Fruit fly (Drosophila melanogaster): Measurements from ENCODE around the gene C3G.

Gene C3G

dm6 chrX:6795987-6796691, 7.3 kb downstream of the C3G start (continued):
- TF ChIP-seq CG3919 (GFP tag; optimal IDR thresholded peaks at IDR 0.05): no peak
- TF ChIP-seq fd59A (GFP tag; optimal IDR thresholded peaks at IDR 0.05): no peak
- no peak for TF ChIP-seq CG10631 (GFP tag; optimal IDR thresholded peaks at IDR 0.05)
- peak; percentile 64 for TF ChIP-seq svp (GFP tag)
- no peak for TF ChIP-seq salr (GFP tag; optimal IDR thresholded peaks at IDR 0.05)
- TF ChIP-seq eg (GFP tag; IDR thresholded peaks at IDR 0.05): no peak
- no peak for TF ChIP-seq Eip93F (GFP tag; optimal IDR thresholded peaks at IDR 0.05)
- TF ChIP-seq Ets21C (GFP tag; optimal IDR thresholded peaks at IDR 0.05): no peak

dm6 chrX:6794826-6795225, 8.6 kb downstream of the C3G start:
- TF ChIP-seq Sox15 (GFP tag; optimal IDR thresholded peaks at IDR 0.05): no peak
- TF ChIP-seq Hr38 (GFP tag; optimal IDR thresholded peaks at IDR 0.05): no peak
- no peak for TF ChIP-seq Hr39 (GFP tag; optimal IDR thresholded peaks at IDR 0.05)
- TF ChIP-seq OdsH (GFP tag; optimal IDR thresholded peaks at IDR 0.05): no peak
- TF ChIP-seq CG11762 (GFP tag; optimal IDR thresholded peaks at IDR 0.05; ENCODE audit: insufficient read depth): no peak
- no peak for TF ChIP-seq CG7368 (GFP tag; optimal IDR thresholded peaks at IDR 0.05)
- TF ChIP-seq Sox14 (GFP tag; optimal IDR thresholded peaks at IDR 0.05): no peak
- TF ChIP-seq dsx (GFP tag; optimal IDR thresholded peaks at IDR 0.05; ENCODE audit: poor library complexity, severe bottlenecking): no peak
- no peak for TF ChIP-seq Eip75B (GFP tag; optimal IDR thresholded peaks at IDR 0.05)
- peak; percentile 21 for TF ChIP-seq svp (GFP tag)
- no peak for TF ChIP-seq CG6792 (GFP tag; optimal IDR thresholded peaks at IDR 0.05)
- TF ChIP-seq CG9139 (GFP tag; optimal IDR thresholded peaks at IDR 0.05): no peak
- no peak for TF ChIP-seq CG11294 (GFP tag; IDR thresholded peaks at IDR 0.05)
- TF ChIP-seq net (GFP tag; optimal IDR thresholded peaks at IDR 0.05): no peak
- TF ChIP-seq Hr4 (GFP tag; optimal IDR thresholded peaks at IDR 0.05): no peak
- TF ChIP-seq CG8319 (GFP tag; optimal IDR thresholded peaks at IDR 0.05): no peak
- peak; percentile 16 for TF ChIP-seq topi (GFP tag; optimal IDR thresholded peaks at IDR 0.05)
- TF ChIP-seq cyc (GFP tag; optimal IDR thresholded peaks at IDR 0.05): peak; percentile 41
- TF ChIP-seq lz (GFP tag; optimal IDR thresholded peaks at IDR 0.05): peak; percentile 12
- no peak for TF ChIP-seq acj6 (GFP tag; optimal IDR thresholded peaks at IDR 0.05)
- peak; percentile 37; the same call in 2 of the 3 replicates for TF ChIP-seq CG6163 (GFP tag; IDR thresholded peaks at IDR 0.05)
- peak; percentile 29 for TF ChIP-seq CG32006 (GFP tag; optimal IDR thresholded peaks at IDR 0.05)
- TF ChIP-seq Eip78C (GFP tag): peak; percentile 12
- no peak for TF ChIP-seq esn (GFP tag; optimal IDR thresholded peaks at IDR 0.05)
- no peak for TF ChIP-seq ss (GFP tag; optimal IDR thresholded peaks at IDR 0.05)
- TF ChIP-seq fkh (GFP tag; optimal IDR thresholded peaks at IDR 0.05): no peak
- no peak for TF ChIP-seq CG6854 (GFP tag; optimal IDR thresholded peaks at IDR 0.05)
- no peak for TF ChIP-seq CG8632 (GFP tag; optimal IDR thresholded peaks at IDR 0.05)
- TF ChIP-seq CG11902 (GFP tag; optimal IDR thresholded peaks at IDR 0.05): peak; percentile 38
- no peak for TF ChIP-seq CG16779 (tag; optimal IDR thresholded peaks at IDR 0.05)
- no peak for TF ChIP-seq CG15336 (GFP tag; IDR thresholded peaks at IDR 0.05)
- no peak for TF ChIP-seq spab (GFP tag; optimal IDR thresholded peaks at IDR 0.05)
- no peak for TF ChIP-seq CG31627 (GFP tag; optimal IDR thresholded peaks at IDR 0.05)
- peak; percentile 6 for TF ChIP-seq CG10669 (GFP tag; optimal IDR thresholded peaks at IDR 0.05)
- TF ChIP-seq eg (GFP tag; IDR thresholded peaks at IDR 0.05): 0 out of 3 replicates have a peak, but pooled peaks have one; percentile 22
- no peak for TF ChIP-seq fd85E (GFP tag; optimal IDR thresholded peaks at IDR 0.05)
- TF ChIP-seq pdm3 (GFP tag; optimal IDR thresholded peaks at IDR 0.05): no peak
- TF ChIP-seq CG10631 (GFP tag; optimal IDR thresholded peaks at IDR 0.05): no peak
- no peak for TF ChIP-seq fd59A (GFP tag; optimal IDR thresholded peaks at IDR 0.05)
- no peak for TF ChIP-seq Sox102F (GFP tag; optimal IDR thresholded peaks at IDR 0.05)
- no peak for TF ChIP-seq Smox (GFP tag; optimal IDR thresholded peaks at IDR 0.05)
- TF ChIP-seq CG3919 (GFP tag; optimal IDR thresholded peaks at IDR 0.05): peak; percentile 33
- TF ChIP-seq salr (GFP tag; optimal IDR thresholded peaks at IDR 0.05): no peak
- TF ChIP-seq CG34406 (GFP tag; optimal IDR thresholded peaks at IDR 0.05): no peak
- TF ChIP-seq dac (GFP tag; optimal IDR thresholded peaks at IDR 0.05): no peak
- TF ChIP-seq Blimp-1 (GFP tag; optimal IDR thresholded peaks at IDR 0.05): no peak
- peak; percentile 31 for TF ChIP-seq Met (GFP tag; optimal IDR thresholded peaks at IDR 0.05)

All from whole organism, prepupa.